Fruit fly (Drosophila melanogaster): Measurements from ENCODE around the gene D2hgdh.
A peak's percentile ranks its signal among the peaks of the same experiment; 100 is the strongest.

D2hgdh gene

dm6 chrX:2096341-2096740, 44.9 kb upstream of the D2hgdh start:
- no peak for TF ChIP-seq Vsx1 (GFP tag; optimal IDR thresholded peaks at IDR 0.05)
- peak; percentile 92 for TF ChIP-seq CG31365 (tag; optimal IDR thresholded peaks at IDR 0.05)
- no peak for TF ChIP-seq z (GFP tag; IDR thresholded peaks at IDR 0.05)
- no peak for TF ChIP-seq BEAF-32 (GFP tag; optimal IDR thresholded peaks at IDR 0.05)
- TF ChIP-seq sqz (GFP tag; optimal IDR thresholded peaks at IDR 0.05): no peak
- no peak for TF ChIP-seq Poxn (GFP tag; IDR thresholded peaks at IDR 0.05)
- TF ChIP-seq hkb (optimal IDR thresholded peaks at IDR 0.05): no peak
- no peak for TF ChIP-seq hkb (GFP tag; IDR thresholded peaks at IDR 0.05)
- no peak for TF ChIP-seq CG7928 (GFP tag; optimal IDR thresholded peaks at IDR 0.05)
- 0 out of 3 replicates have a peak, but pooled peaks have one; percentile 35 for TF ChIP-seq CG2199 (GFP tag; IDR thresholded peaks at IDR 0.05)
- no peak for TF ChIP-seq CG12391 (tag; optimal IDR thresholded peaks at IDR 0.05)
- no peak for TF ChIP-seq CG7963 (GFP tag; IDR thresholded peaks at IDR 0.05; ENCODE audit: partially characterized antibody)
- TF ChIP-seq CG30020 (tag; optimal IDR thresholded peaks at IDR 0.05): no peak
- TF ChIP-seq Oaz (GFP tag; IDR thresholded peaks at IDR 0.05): no peak
- peak; percentile 70 for TF ChIP-seq cg (GFP tag; optimal IDR thresholded peaks at IDR 0.05)
- peak; percentile 90 for TF ChIP-seq Hr39 (optimal IDR thresholded peaks at IDR 0.05)
- TF ChIP-seq mld (GFP tag; IDR thresholded peaks at IDR 0.05; ENCODE audit: partially characterized antibody): no peak
- TF ChIP-seq CG34224 (GFP tag; IDR thresholded peaks at IDR 0.05; ENCODE audit: partially characterized antibody): no peak
- peak; percentile 44 for TF ChIP-seq CG8290 (GFP tag; optimal IDR thresholded peaks at IDR 0.05)
- TF ChIP-seq CG8290 (tag; optimal IDR thresholded peaks at IDR 0.05): no peak
- no peak for TF ChIP-seq CG3407 (GFP tag; optimal IDR thresholded peaks at IDR 0.05)
- TF ChIP-seq lola (GFP tag; optimal IDR thresholded peaks at IDR 0.05): no peak
- TF ChIP-seq sr (GFP tag; IDR thresholded peaks at IDR 0.05): peak; percentile 86
- TF ChIP-seq so (GFP tag; IDR thresholded peaks at IDR 0.05): no peak
- TF ChIP-seq fd3F (GFP tag; optimal IDR thresholded peaks at IDR 0.05): no peak
- no peak for TF ChIP-seq her (GFP tag; optimal IDR thresholded peaks at IDR 0.05)
- TF ChIP-seq CG6813 (GFP tag; optimal IDR thresholded peaks at IDR 0.05): no peak
- peak; percentile 75 for TF ChIP-seq kah (GFP tag; optimal IDR thresholded peaks at IDR 0.05)
- TF ChIP-seq Dip3 (GFP tag; optimal IDR thresholded peaks at IDR 0.05): no peak
- no peak for TF ChIP-seq Dip2 (GFP tag; IDR thresholded peaks at IDR 0.05)
- no peak for TF ChIP-seq br (optimal IDR thresholded peaks at IDR 0.05)
- peak in 1 of 2 experiments; percentile 53 for TF ChIP-seq Dfd (GFP tag; optimal IDR thresholded peaks at IDR 0.05)
- peak; percentile 36; the same call in 1 of the 2 replicates for TF ChIP-seq CG5953 (GFP tag; IDR thresholded peaks at IDR 0.05)
- TF ChIP-seq vvl (GFP tag; IDR thresholded peaks at IDR 0.05): no peak
- TF ChIP-seq CG17802 (tag; optimal IDR thresholded peaks at IDR 0.05): no peak
- no peak for TF ChIP-seq lov (optimal IDR thresholded peaks at IDR 0.05)
- TF ChIP-seq lov (GFP tag; IDR thresholded peaks at IDR 0.05): no peak

DNA sequence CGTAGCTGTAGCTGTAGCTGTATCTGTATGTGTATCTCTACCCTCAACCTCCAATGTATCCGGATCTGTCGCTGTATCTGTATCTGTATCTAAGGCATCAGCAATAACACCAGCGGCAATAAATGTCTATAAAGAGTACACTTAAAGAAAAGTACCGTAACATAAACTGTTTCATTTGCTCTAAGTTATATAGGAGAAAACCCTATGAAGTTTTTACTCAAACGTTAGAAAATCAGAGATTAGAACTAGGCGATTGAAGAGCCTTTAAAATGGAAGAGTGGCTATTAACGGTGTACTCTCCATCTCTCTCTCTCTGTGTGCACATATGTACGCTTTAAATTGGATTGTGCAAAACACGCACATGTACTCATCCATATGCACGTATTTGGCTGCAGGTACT, 43.0 kb upstream of the D2hgdh start:
- TF ChIP-seq chinmo (GFP tag; IDR thresholded peaks at IDR 0.05; ENCODE audit: partially characterized antibody) (no peak), CG7372 (GFP tag; IDR thresholded peaks at IDR 0.05) (no peak), Drgx (GFP tag; IDR thresholded peaks at IDR 0.05) (peak; percentile 39; the same call in 1 of the 2 replicates)

DNA sequence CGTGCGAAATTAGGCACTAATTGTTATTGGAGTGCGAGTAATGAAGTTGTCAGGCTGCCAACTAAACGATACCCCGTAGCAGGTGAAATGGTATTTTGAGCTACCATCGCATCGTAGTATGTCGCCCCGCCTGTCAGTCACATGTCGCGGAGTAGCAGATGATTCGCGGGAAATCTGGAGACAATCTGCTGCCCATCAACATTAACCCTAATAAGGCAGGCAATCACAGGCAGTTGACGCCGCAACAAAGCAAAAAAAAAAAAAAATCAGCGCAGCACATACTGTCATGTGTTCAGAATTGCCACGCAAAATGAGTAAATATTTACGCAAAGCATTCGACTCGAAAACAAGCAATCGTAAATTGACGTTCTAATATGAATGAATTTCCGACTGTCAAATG, 37.4 kb upstream of the D2hgdh start:
- no peak for TF ChIP-seq CG7271 (tag; optimal IDR thresholded peaks at IDR 0.05)
- no peak for TF ChIP-seq CG9609 (GFP tag; optimal IDR thresholded peaks at IDR 0.05)
- TF ChIP-seq CG6272 (GFP tag; IDR thresholded peaks at IDR 0.05): no peak
- TF ChIP-seq ara (GFP tag; IDR thresholded peaks at IDR 0.05): no peak
- no peak for TF ChIP-seq CG13894 (tag; optimal IDR thresholded peaks at IDR 0.05)
- no peak for TF ChIP-seq ash1 (GFP tag; optimal IDR thresholded peaks at IDR 0.05)
- peak; percentile 72 for TF ChIP-seq Ets65A (GFP tag)
- TF ChIP-seq bigmax (GFP tag; optimal IDR thresholded peaks at IDR 0.05): no peak
- TF ChIP-seq Med (GFP tag): peak; percentile 55
- no peak for TF ChIP-seq cad (GFP tag; optimal IDR thresholded peaks at IDR 0.05)
- no peak for TF ChIP-seq vfl (GFP tag; optimal IDR thresholded peaks at IDR 0.05)
